Fruit fly (Drosophila melanogaster) whole organism, embryonic: Measurements from ENCODE around the gene CG13390.

Experiments
- Adf1 ChIP-seq: fragments of 200-800 bp; sonication (Bioruptor generic); IDR thresholded peaks from 2 replicates; pipeline ENCODE4 v1.3.6; 2022; ENCODE audit warnings: missing biosample characterization, missing genetic modification characterization
- Asciz ChIP-seq: fragments of 200-800 bp; sonication (Bioruptor generic); optimal IDR thresholded peaks from 2 replicates; lab custom pipeline; 2017; ENCODE audit warnings: missing biosample characterization, mild to moderate bottlenecking, missing genetic modification characterization, missing genetic modification reagents
- Awh ChIP-seq: fragments of 200-800 bp; sonication (Bioruptor generic); IDR thresholded peaks from 2 replicates; pipeline ENCODE4, ENCODE4 v1.3.6; 2022; ENCODE audit warnings: missing biosample characterization, missing genetic modification characterization
- Bgb ChIP-seq: fragments of 200-800 bp; sonication (Bioruptor generic); IDR thresholded peaks from 2 replicates; pipeline ENCODE4 v1.3.6; 2022; ENCODE audit warnings: missing biosample characterization, missing genetic modification characterization; ENCODE audit not compliant: partially characterized antibody
- Bteb2 ChIP-seq: fragments of 200-800 bp; sonication (Bioruptor generic); optimal IDR thresholded peaks from 2 replicates; lab custom pipeline; 2016; ENCODE audit warnings: missing biosample characterization, missing genetic modification characterization
- CG10321 ChIP-seq: fragments of 200-800 bp; sonication (Bioruptor generic); IDR thresholded peaks from 2 replicates; pipeline ENCODE4 v1.3.6; 2022; ENCODE audit warnings: missing biosample characterization, missing genetic modification characterization
- CG11085 ChIP-seq: fragments of 200-800 bp; sonication (Bioruptor generic); IDR thresholded peaks from 2 replicates; pipeline ENCODE4 v1.3.6; 2022; ENCODE audit warnings: missing biosample characterization, missing genetic modification characterization
- CG12659 ChIP-seq: fragments of 200-800 bp; sonication (Bioruptor generic); optimal IDR thresholded peaks from 3 replicates; lab custom pipeline; 2017; ENCODE audit warnings: mild to moderate bottlenecking, missing biosample characterization, missing genetic modification reagents, missing genetic modification characterization
- CG12769 ChIP-seq: fragments of 200-800 bp; sonication (Bioruptor generic); optimal IDR thresholded peaks from 2 replicates; lab custom pipeline; 2019; ENCODE audit warnings: missing biosample characterization, mild to moderate bottlenecking, missing genetic modification characterization, moderate library complexity
- CG1832 ChIP-seq: fragments of 200-800 bp; sonication (Bioruptor generic); optimal IDR thresholded peaks from 2 replicates; lab custom pipeline; 2017; ENCODE audit warnings: missing biosample characterization, mild to moderate bottlenecking, missing genetic modification characterization, inconsistent platforms
- CG18476 ChIP-seq: fragments of 200-800 bp; sonication (Bioruptor generic); optimal IDR thresholded peaks from 2 replicates; lab custom pipeline; 2016; ENCODE audit warnings: missing biosample characterization, mild to moderate bottlenecking, missing genetic modification characterization
- CG18764 ChIP-seq: fragments of 200-800 bp; sonication (Bioruptor generic); optimal IDR thresholded peaks from 3 replicates; lab custom pipeline; 2016; ENCODE audit warnings: missing biosample characterization, missing genetic modification characterization
- CG3163 ChIP-seq: fragments of 200-800 bp; sonication (Bioruptor generic); optimal IDR thresholded peaks from 3 replicates; lab custom pipeline; 2016; ENCODE audit warnings: missing biosample characterization, missing genetic modification characterization
- CG3847 ChIP-seq: fragments of 200-800 bp; sonication (Bioruptor generic); IDR thresholded peaks from 2 replicates; pipeline ENCODE4 v1.3.6; 2022; ENCODE audit warnings: missing biosample characterization, missing genetic modification characterization
- CG4820 ChIP-seq: fragments of 200-800 bp; sonication (Bioruptor generic); optimal IDR thresholded peaks from 3 replicates; lab custom pipeline; 2016; ENCODE audit warnings: missing biosample characterization, missing genetic modification characterization
- CG4854 ChIP-seq: fragments of 200-800 bp; sonication (Bioruptor generic); optimal IDR thresholded peaks from 2 replicates; lab custom pipeline; 2016; ENCODE audit warnings: missing biosample characterization, missing genetic modification characterization, inconsistent platforms
- CG6813 ChIP-seq: fragments of 200-800 bp; sonication (Bioruptor generic); optimal IDR thresholded peaks from 2 replicates; lab custom pipeline; 2017; ENCODE audit warnings: missing biosample characterization, missing genetic modification characterization, mild to moderate bottlenecking, moderate library complexity, missing genetic modification reagents
- CG7745 ChIP-seq: fragments of 200-800 bp; sonication (Bioruptor generic); optimal IDR thresholded peaks from 2 replicates; lab custom pipeline; 2018; ENCODE audit warnings: missing biosample characterization, mild to moderate bottlenecking, missing genetic modification characterization, moderate library complexity
- CrebB ChIP-seq: fragments of 200-800 bp; sonication (Bioruptor generic); optimal IDR thresholded peaks from 3 replicates; lab custom pipeline; 2018; ENCODE audit warnings: missing biosample characterization, mild to moderate bottlenecking, missing genetic modification characterization
- D19A ChIP-seq: fragments of 200-800 bp; optimal IDR thresholded peaks from 3 replicates; lab custom pipeline; 2019; ENCODE audit warnings: missing biosample characterization, mild to moderate bottlenecking, missing genetic modification characterization, moderate library complexity
- Eip74EF ChIP-seq, 2 experiments: fragments of 200-800 bp in 1 of 2; fragments of >200 bp in 1 of 2; sonication (Bioruptor generic) in 1 of 2; optimal IDR thresholded peaks; 2 replicates each; lab custom pipeline; 2017 to 2019; ENCODE audit warnings: missing biosample characterization in 2 of 2, missing genetic modification characterization in 2 of 2, mild to moderate bottlenecking in 1 of 2, moderate library complexity in 1 of 2
- GATAe ChIP-seq: fragments of 200-800 bp; sonication (Bioruptor generic); conservative IDR thresholded peaks from 2 replicates; pipeline ENCODE4 v1.3.6; 2022; ENCODE audit warnings: missing biosample characterization, missing genetic modification characterization
- H15 ChIP-seq: fragments of 200-800 bp; sonication (Bioruptor generic); IDR thresholded peaks from 3 replicates; pipeline ENCODE4 v1.3.6; 2022; ENCODE audit warnings: missing biosample characterization, missing genetic modification characterization
- Med ChIP-seq: fragments of 200-800 bp; sonication (Bioruptor generic); peaks from one replicate; lab custom pipeline; 2016; ENCODE audit warnings: missing biosample characterization, missing genetic modification characterization, mild to moderate bottlenecking, inconsistent platforms, moderate library complexity
- Rfx ChIP-seq: fragments of 200-800 bp; sonication (Bioruptor generic); IDR thresholded peaks from 2 replicates; pipeline ENCODE4 v1.3.6; 2022; ENCODE audit warnings: missing biosample characterization, missing genetic modification characterization
- Sry-β ChIP-seq: fragments of 200-800 bp; sonication (Bioruptor generic); optimal IDR thresholded peaks from 2 replicates; lab custom pipeline; 2018; ENCODE audit warnings: missing biosample characterization, mild to moderate bottlenecking, missing genetic modification characterization, moderate library complexity
- Trl ChIP-seq, 3 experiments: fragments of >200 bp in 2 of 3; fragments of 200-800 bp in 1 of 3; sonication (Bioruptor generic) in 1 of 3; optimal IDR thresholded peaks; 2 replicates in 1 of 3; 3 replicates in 2 of 3; lab custom pipeline; 2016 to 2017; ENCODE audit warnings: missing biosample characterization in 1 of 3, missing genetic modification characterization in 1 of 3
- Usf ChIP-seq: fragments of 200-800 bp; sonication (Bioruptor generic); optimal IDR thresholded peaks from 2 replicates; lab custom pipeline; 2017; ENCODE audit warnings: missing genotype, missing biosample characterization, missing genetic modification characterization
- btn ChIP-seq: fragments of 200-800 bp; sonication (Bioruptor generic); optimal IDR thresholded peaks from 2 replicates; lab custom pipeline; 2016; ENCODE audit warnings: missing biosample characterization, missing genetic modification characterization
- chif ChIP-seq, 2 experiments: fragments of 200-800 bp; sonication (Bioruptor generic); optimal IDR thresholded peaks; 3 replicates each; lab custom pipeline; 2016; ENCODE audit warnings: missing biosample characterization in 2 of 2, missing genetic modification characterization in 2 of 2
- crol ChIP-seq: fragments of 200-800 bp; sonication (Bioruptor generic); IDR thresholded peaks from 2 replicates; pipeline ENCODE4 v1.3.6; 2022; ENCODE audit warnings: missing biosample characterization, missing genetic modification characterization
- disco-r ChIP-seq: fragments of 200-800 bp; sonication (Bioruptor generic); optimal IDR thresholded peaks from 2 replicates; lab custom pipeline; 2016; ENCODE audit warnings: missing biosample characterization, missing genetic modification characterization
- dysf ChIP-seq: fragments of 200-800 bp; sonication (Bioruptor generic); IDR thresholded peaks from 3 replicates; pipeline ENCODE4 v1.3.6; 2022; ENCODE audit warnings: missing biosample characterization, missing genetic modification characterization
- exex ChIP-seq: fragments of 200-800 bp; sonication (Bioruptor generic); optimal IDR thresholded peaks from 4 replicates; lab custom pipeline; 2018; ENCODE audit warnings: missing biosample characterization, mild to moderate bottlenecking, missing genetic modification characterization, moderate library complexity
- gcm ChIP-seq: fragments of 200-800 bp; sonication (Bioruptor generic); optimal IDR thresholded peaks from 2 replicates; lab custom pipeline; 2019; ENCODE audit warnings: missing biosample characterization, mild to moderate bottlenecking, missing genetic modification characterization, moderate library complexity
- gem ChIP-seq: fragments of 200-800 bp; sonication (Bioruptor generic); optimal IDR thresholded peaks from 2 replicates; lab custom pipeline; 2019; ENCODE audit warnings: missing biosample characterization, mild to moderate bottlenecking, missing genetic modification characterization, moderate library complexity
- grau ChIP-seq: fragments of 200-800 bp; optimal IDR thresholded peaks from 3 replicates; lab custom pipeline; 2019; ENCODE audit warnings: missing biosample characterization, mild to moderate bottlenecking, missing genetic modification characterization, moderate library complexity
- her ChIP-seq: fragments of 200-800 bp; sonication (Bioruptor generic); optimal IDR thresholded peaks from 2 replicates; lab custom pipeline; 2016; ENCODE audit warnings: missing biosample characterization, missing genetic modification characterization
- hkb ChIP-seq, 2 experiments: fragments of 200-800 bp in 1 of 2; fragments of >200 bp in 1 of 2; sonication (Bioruptor generic) in 1 of 2; IDR thresholded peaks in 1 of 2; optimal IDR thresholded peaks in 1 of 2; 2 replicates each; pipeline versions ENCODE4 v1.3.6 to Lab custom; 2017 to 2022; ENCODE audit warnings: missing biosample characterization in 1 of 2, missing genetic modification characterization in 1 of 2
- run ChIP-seq: fragments of 200-800 bp; sonication (Bioruptor generic); optimal IDR thresholded peaks from 3 replicates; lab custom pipeline; 2018; ENCODE audit warnings: missing biosample characterization, mild to moderate bottlenecking, missing genetic modification characterization
- salm ChIP-seq: fragments of 200-800 bp; sonication (Bioruptor generic); optimal IDR thresholded peaks from 2 replicates; lab custom pipeline; 2018; ENCODE audit warnings: missing biosample characterization, mild to moderate bottlenecking, missing genetic modification characterization
- sd ChIP-seq: fragments of 200-800 bp; sonication (Bioruptor generic); optimal IDR thresholded peaks from 3 replicates; lab custom pipeline; 2018; ENCODE audit warnings: missing biosample characterization, mild to moderate bottlenecking, missing genetic modification characterization, moderate library complexity
- sim ChIP-seq: fragments of 200-800 bp; sonication (Bioruptor generic); IDR thresholded peaks from 2 replicates; pipeline ENCODE4 v1.3.6; 2022; ENCODE audit warnings: missing biosample characterization, missing genetic modification characterization
- stc ChIP-seq: fragments of 200-800 bp; sonication (Bioruptor generic); IDR thresholded peaks from 2 replicates; pipeline ENCODE4 v1.3.6; 2022; ENCODE audit warnings: missing biosample characterization, missing genetic modification characterization
- vvl ChIP-seq: fragments of 200-800 bp; sonication (Bioruptor generic); IDR thresholded peaks from 2 replicates; pipeline ENCODE4 v1.3.6; 2022; ENCODE audit warnings: missing biosample characterization, missing genetic modification characterization
- zen ChIP-seq: fragments of 200-800 bp; sonication (Bioruptor generic); optimal IDR thresholded peaks from 3 replicates; lab custom pipeline; 2018; ENCODE audit warnings: missing biosample characterization, mild to moderate bottlenecking, missing genetic modification characterization, moderate library complexity

CG13390 gene

DNA sequence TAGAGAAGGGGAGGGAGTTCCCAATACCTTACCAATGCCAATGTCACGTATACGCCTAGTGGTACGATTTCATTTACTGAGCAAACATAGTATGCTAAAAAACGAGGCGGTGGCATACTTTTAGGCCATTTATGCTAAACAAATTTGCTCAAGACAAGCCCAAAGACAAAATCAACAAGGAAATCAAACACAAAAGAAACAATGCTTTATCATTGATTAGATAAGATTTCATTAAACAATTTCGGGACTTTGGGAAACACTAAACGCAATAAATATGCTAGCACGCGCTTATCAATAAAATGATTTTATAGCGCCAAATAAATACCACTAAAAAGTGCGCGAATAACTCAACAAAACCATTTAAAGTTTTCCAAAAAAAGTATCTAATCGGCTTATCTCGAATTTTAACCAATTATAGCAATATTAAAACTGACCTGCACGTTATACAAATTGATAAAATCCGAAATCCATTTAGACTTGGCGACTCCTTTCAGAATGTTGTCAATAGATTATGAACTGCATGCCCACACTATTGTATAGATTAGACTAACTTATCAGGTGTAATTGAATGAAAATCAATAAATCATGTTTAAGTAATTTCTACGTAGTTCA lies 25.9 kb downstream of the CG13390 start (continued):
- no peak for TF ChIP-seq Sry-β (GFP tag; lab: Kevin White, UChicago)
- peak; percentile 24 for TF ChIP-seq CG12659
- TF ChIP-seq chif (GFP tag; optimal IDR thresholded peaks at IDR 0.05; lab: Kevin White, UChicago), result peak in 1 of 2 experiments; percentile 11
- peak; percentile 50 for TF ChIP-seq gem (tag; lab: Kevin White, UChicago)
- TF ChIP-seq salm (tag; lab: Kevin White, UChicago), result peak; percentile 39
- TF ChIP-seq her (GFP tag; lab: Kevin White, UChicago), result peak; percentile 28
- TF ChIP-seq dysf (GFP tag; lab: Robert Waterston, UW), result no peak
- TF ChIP-seq crol (GFP tag; lab: Robert Waterston, UW), result no peak
- TF ChIP-seq Eip74EF (GFP tag; optimal IDR thresholded peaks at IDR 0.05; lab: Kevin White, UChicago), result peak in 1 of 2 experiments; percentile 23
- peak; percentile 71 for TF ChIP-seq CrebB

DNA sequence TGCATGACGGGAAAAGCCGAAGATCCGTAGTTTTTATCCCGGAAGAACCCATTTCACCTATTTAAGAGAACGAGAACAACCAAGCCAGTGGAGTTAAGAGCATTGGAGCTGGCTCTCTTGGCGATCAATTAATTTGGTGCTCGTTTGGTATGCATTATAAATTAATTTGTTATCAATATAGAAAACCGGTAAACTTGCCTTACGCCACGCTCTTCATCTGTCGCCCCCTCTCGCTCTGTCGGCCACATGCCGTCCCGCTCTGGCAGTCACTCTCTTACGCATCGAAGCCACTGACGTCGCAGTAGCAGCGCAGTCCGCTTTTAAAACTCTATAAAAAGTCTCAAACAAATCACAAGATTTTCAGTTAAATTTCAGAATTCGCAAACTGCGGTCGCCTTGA lies 30.3 kb downstream of the CG13390 start, which contains the start of gene CG7778:
CG7778 (plus strand) TSS at position 361 of the 400 bp plus-strand sequence.
- TF ChIP-seq Adf1 (GFP tag; lab: Robert Waterston, UW), result peak; percentile 82
- TF ChIP-seq sd (tag; lab: Kevin White, UChicago), result peak; percentile 20
- peak; percentile 60 to 65 for TF ChIP-seq Trl (optimal IDR thresholded peaks at IDR 0.05; lab: Kevin White, UChicago)
- no peak for TF ChIP-seq Trl (GFP tag; optimal IDR thresholded peaks at IDR 0.05; lab: Kevin White, UChicago)
- peak; percentile 30; the same call in 1 of the 2 replicates for TF ChIP-seq stc (GFP tag; lab: Robert Waterston, UW)
- TF ChIP-seq vvl (GFP tag; lab: Robert Waterston, UW), result 0 out of 2 replicates have a peak, but pooled peaks have one; percentile 26
- TF ChIP-seq H15 (GFP tag; lab: Robert Waterston, UW), result no peak
- no peak for TF ChIP-seq CG3847
- TF ChIP-seq exex (tag; lab: Kevin White, UChicago), result peak; percentile 48
- peak; percentile 65 for TF ChIP-seq CG1832 (GFP tag; lab: Kevin White, UChicago)
- TF ChIP-seq CG3163 (GFP tag; lab: Kevin White, UChicago), result peak; percentile 94
- TF ChIP-seq CG10321, result peak; percentile 46; the same call in 1 of the 2 replicates
- peak; percentile 44 for TF ChIP-seq CG7745 (tag; lab: Kevin White, UChicago)
- TF ChIP-seq Med (GFP tag; lab: Kevin White, UChicago), result peak; percentile 58
- TF ChIP-seq Asciz (GFP tag; lab: Kevin White, UChicago), result no peak
- TF ChIP-seq disco-r, result no peak

DNA sequence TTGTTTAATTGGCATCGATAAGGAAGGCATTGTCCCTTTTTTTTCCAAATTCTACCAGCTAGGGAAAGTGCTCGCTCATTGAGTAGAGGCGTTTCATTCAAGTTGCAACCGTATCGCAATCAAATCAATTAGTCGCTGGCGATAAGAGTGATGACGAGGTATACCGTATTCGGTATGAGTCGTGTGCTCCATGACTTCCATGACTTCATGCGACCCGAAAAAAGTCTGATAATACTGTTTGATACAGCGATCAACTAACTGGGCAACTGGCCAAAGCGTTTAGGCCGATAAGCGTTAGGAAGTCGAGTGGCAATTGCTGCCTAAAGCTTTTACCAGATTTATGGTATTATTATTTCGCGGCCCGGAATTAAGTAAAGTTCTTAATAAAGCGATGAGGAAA lies 32.1 kb downstream of the CG13390 start:
- TF ChIP-seq gcm (GFP tag; lab: Kevin White, UChicago), result no peak
- TF ChIP-seq salm (tag; lab: Kevin White, UChicago), result no peak
- no peak for TF ChIP-seq Trl (optimal IDR thresholded peaks at IDR 0.05; lab: Kevin White, UChicago)
- no peak for TF ChIP-seq Trl (GFP tag; optimal IDR thresholded peaks at IDR 0.05; lab: Kevin White, UChicago)
- no peak for TF ChIP-seq CG6813 (GFP tag; lab: Kevin White, UChicago)
- no peak for TF ChIP-seq GATAe
- no peak for TF ChIP-seq grau (tag; lab: Kevin White, UChicago)
- no peak for TF ChIP-seq run (tag; lab: Kevin White, UChicago)
- TF ChIP-seq Awh (GFP tag; lab: Robert Waterston, UW), result no peak
- no peak for TF ChIP-seq Usf (GFP tag; lab: Kevin White, UChicago)
- TF ChIP-seq zen (tag; lab: Kevin White, UChicago), result no peak
- no peak for TF ChIP-seq Bteb2
- TF ChIP-seq CG18476 (GFP tag; lab: Kevin White, UChicago), result no peak
- TF ChIP-seq CG11085 (GFP tag; lab: Robert Waterston, UW), result no peak
- no peak for TF ChIP-seq D19A
- no peak for TF ChIP-seq CG18764 (GFP tag; lab: Kevin White, UChicago)
- no peak for TF ChIP-seq btn (GFP tag; lab: Kevin White, UChicago)
- TF ChIP-seq Rfx (GFP tag; lab: Robert Waterston, UW), result no peak
- no peak for TF ChIP-seq hkb (optimal IDR thresholded peaks at IDR 0.05; lab: Kevin White, UChicago)
- TF ChIP-seq hkb (GFP tag; IDR thresholded peaks at IDR 0.05; lab: Robert Waterston, UW), result no peak
- TF ChIP-seq CG4820 (GFP tag; lab: Kevin White, UChicago), result no peak
- no peak for TF ChIP-seq CG12769
- TF ChIP-seq sim, result no peak
- no peak for TF ChIP-seq Bgb (GFP tag; lab: Robert Waterston, UW)
- no peak for TF ChIP-seq CG4854 (GFP tag; lab: Kevin White, UChicago)
